Worm (Caenorhabditis elegans) whole organism, L4 larva: ENCODE results near the gene F18E3.10.

Experiments
- T26A8.4 ChIP-seq: fragments of 200-800 bp; sonication (Bioruptor generic); IDR thresholded peaks from 2 replicates; pipeline ENCODE4 v1.3.6; 2022; ENCODE audit warnings: missing genetic modification characterization, missing compliant biosample characterization
- dmd-6 ChIP-seq: fragments of 200-800 bp; sonication (Bioruptor generic); IDR thresholded peaks from 2 replicates; pipeline ENCODE4 v1.3.6; 2022; ENCODE audit warnings: missing genetic modification reagents, missing genetic modification characterization, missing compliant biosample characterization
- hlh-11 ChIP-seq: fragments of 200-800 bp; sonication (Bioruptor generic); optimal IDR thresholded peaks from 2 replicates; lab custom pipeline; 2018; ENCODE audit warnings: mild to moderate bottlenecking, missing genetic modification characterization, missing compliant biosample characterization
- lir-3 ChIP-seq: sonication (generic microtip); optimal IDR thresholded peaks from 2 replicates; lab custom pipeline; 2016; ENCODE audit warnings: mild to moderate bottlenecking, missing genetic modification characterization, missing compliant biosample characterization
- lsy-2 ChIP-seq, 2 experiments: fragments of 150-350 bp in 1 of 2; sonication (generic microtip) in 1 of 2; optimal IDR thresholded peaks; 2 replicates each; lab custom pipeline; 2014 to 2017; ENCODE audit warnings: missing biosample characterization in 2 of 2, missing genetic modification characterization in 2 of 2
- mep-1 ChIP-seq: fragments of 150-350 bp; sonication (generic microtip); optimal IDR thresholded peaks from 3 replicates; lab custom pipeline; 2014; ENCODE audit warnings: missing biosample characterization, missing genetic modification characterization
- nhr-10 ChIP-seq: fragments of 150-350 bp; optimal IDR thresholded peaks from 2 replicates; lab custom pipeline; 2014; ENCODE audit warnings: missing biosample characterization, missing genetic modification characterization
- nhr-237 ChIP-seq: sonication (generic microtip); optimal IDR thresholded peaks from 2 replicates; lab custom pipeline; 2017; ENCODE audit warnings: missing biosample characterization, missing genetic modification characterization
- nhr-77 ChIP-seq: fragments of 150-350 bp; optimal IDR thresholded peaks from 2 replicates; lab custom pipeline; 2014; ENCODE audit warnings: missing biosample characterization, missing genetic modification characterization
- snpc-4 ChIP-seq: fragments of 150-350 bp; optimal IDR thresholded peaks from 2 replicates; lab custom pipeline; 2014; ENCODE audit warnings: missing biosample characterization, missing genetic modification characterization
- spr-3 ChIP-seq: fragments of 200-800 bp; sonication (Bioruptor generic); optimal IDR thresholded peaks from 2 replicates; lab custom pipeline; 2018; ENCODE audit warnings: mild to moderate bottlenecking, missing genetic modification characterization, missing compliant biosample characterization
- zag-1 ChIP-seq: fragments of 150-350 bp; optimal IDR thresholded peaks from 2 replicates; lab custom pipeline; 2014; ENCODE audit warnings: missing biosample characterization, missing genetic modification characterization
- zfp-3 ChIP-seq: fragments of 200-800 bp; sonication (Bioruptor generic); conservative IDR thresholded peaks from 2 replicates; pipeline ENCODE4 v1.3.6; 2022; ENCODE audit warnings: missing genetic modification reagents, missing genetic modification characterization, missing compliant biosample characterization

DNA sequence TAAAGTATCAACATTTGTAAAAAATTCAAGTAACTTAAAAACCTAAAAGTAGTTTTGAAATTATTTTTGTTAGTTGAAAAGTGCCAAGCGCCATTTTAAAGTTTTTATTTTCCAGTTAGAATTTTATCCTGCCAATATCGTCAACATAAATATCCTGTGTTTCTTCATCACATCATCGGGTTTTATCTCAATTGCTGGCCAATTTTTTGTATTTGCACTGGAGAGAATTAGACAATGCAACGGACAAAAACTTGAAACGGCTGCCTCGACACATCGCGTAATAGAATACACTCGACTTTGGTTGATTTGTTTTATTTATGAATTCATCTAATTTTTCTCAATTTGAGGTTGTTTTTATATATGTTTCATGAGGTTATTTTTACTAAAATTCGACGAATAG is 30.8 kb upstream of the F18E3.10 start, which contains the start of gene F25E5.2:
- no peak for TF ChIP-seq nhr-77 (tag; lab: Kevin White, UChicago)
- no peak for TF ChIP-seq zag-1 (tag; lab: Kevin White, UChicago)
- TF ChIP-seq lsy-2 (tag; optimal IDR thresholded peaks at IDR 0.05; lab: Kevin White, UChicago): no peak
- no peak for TF ChIP-seq mep-1 (tag; lab: Kevin White, UChicago)
- no peak for TF ChIP-seq nhr-10 (tag; lab: Kevin White, UChicago)
- TF ChIP-seq zfp-3 (GFP tag; lab: Robert Waterston, UW): no peak
- no peak for TF ChIP-seq spr-3 (GFP tag; lab: Kevin White, UChicago)
- TF ChIP-seq T26A8.4 (GFP tag; lab: Robert Waterston, UW): no peak
- no peak for TF ChIP-seq nhr-237 (tag; lab: Kevin White, UChicago)
- TF ChIP-seq snpc-4: no peak
- TF ChIP-seq hlh-11 (tag; lab: Kevin White, UChicago): no peak
- TF ChIP-seq lir-3 (tag; lab: Kevin White, UChicago): no peak
- TF ChIP-seq dmd-6 (GFP tag; lab: Robert Waterston, UW): no peak
